Fruit fly (Drosophila melanogaster) whole organism, embryonic: ENCODE measurements around the gene CG15213.

Source experiments
- ATbp ChIP-seq: fragments of 200-800 bp; sonication (Bioruptor generic); optimal IDR thresholded peaks from 2 replicates; lab custom pipeline; 2017; ENCODE audit warnings: missing biosample characterization, mild to moderate bottlenecking, missing genetic modification characterization, missing genetic modification reagents
- Aef1 ChIP-seq: fragments of 200-800 bp; sonication (Bioruptor generic); IDR thresholded peaks from 3 replicates; pipeline ENCODE4 v1.3.6; 2022; ENCODE audit warnings: missing biosample characterization, missing genetic modification characterization
- Asciz ChIP-seq: fragments of 200-800 bp; sonication (Bioruptor generic); optimal IDR thresholded peaks from 2 replicates; lab custom pipeline; 2017; ENCODE audit warnings: missing biosample characterization, mild to moderate bottlenecking, missing genetic modification characterization, missing genetic modification reagents
- Atf-2 ChIP-seq: fragments of 200-800 bp; sonication (Bioruptor generic); optimal IDR thresholded peaks from 2 replicates; lab custom pipeline; 2016; ENCODE audit warnings: missing biosample characterization, missing genetic modification characterization
- B-H2 ChIP-seq: fragments of 200-800 bp; sonication (Bioruptor generic); optimal IDR thresholded peaks from 2 replicates; lab custom pipeline; 2018; ENCODE audit warnings: missing biosample characterization, mild to moderate bottlenecking, missing genetic modification characterization
- BtbVII ChIP-seq: fragments of 200-800 bp; sonication (Bioruptor generic); optimal IDR thresholded peaks from 3 replicates; lab custom pipeline; 2017; ENCODE audit warnings: missing biosample characterization, mild to moderate bottlenecking, missing genetic modification characterization
- CG10462 ChIP-seq: fragments of 200-800 bp; sonication (Bioruptor generic); optimal IDR thresholded peaks from 2 replicates; lab custom pipeline; 2016; ENCODE audit warnings: missing biosample characterization, missing genetic modification characterization
- CG12155 ChIP-seq: fragments of 200-800 bp; sonication (Bioruptor generic); optimal IDR thresholded peaks from 3 replicates; lab custom pipeline; 2016; ENCODE audit warnings: missing biosample characterization, missing genetic modification characterization
- CG12769 ChIP-seq: fragments of 200-800 bp; sonication (Bioruptor generic); optimal IDR thresholded peaks from 2 replicates; lab custom pipeline; 2019; ENCODE audit warnings: missing biosample characterization, mild to moderate bottlenecking, missing genetic modification characterization, moderate library complexity
- CG14965 ChIP-seq: fragments of 200-800 bp; sonication (Bioruptor generic); optimal IDR thresholded peaks from 2 replicates; lab custom pipeline; 2016; ENCODE audit warnings: missing biosample characterization, missing genetic modification characterization, borderline replicate concordance
- CG1529 ChIP-seq: fragments of 200-800 bp; sonication (Bioruptor generic); optimal IDR thresholded peaks from 3 replicates; lab custom pipeline; 2018; ENCODE audit warnings: missing biosample characterization, missing genetic modification characterization
- CG15514 ChIP-seq: fragments of 200-800 bp; sonication (Bioruptor generic); optimal IDR thresholded peaks from 3 replicates; lab custom pipeline; 2017; ENCODE audit warnings: missing biosample characterization, missing genetic modification characterization, mild to moderate bottlenecking, moderate library complexity, missing genetic modification reagents
- CG1602 ChIP-seq: fragments of 200-800 bp; sonication (Bioruptor generic); optimal IDR thresholded peaks from 3 replicates; lab custom pipeline; 2016; ENCODE audit warnings: missing biosample characterization, missing genetic modification characterization
- CG17186 ChIP-seq: fragments of 200-800 bp; sonication (Bioruptor generic); optimal IDR thresholded peaks from 3 replicates; lab custom pipeline; 2017; ENCODE audit warnings: missing biosample characterization, missing genetic modification reagents, missing genetic modification characterization
- CG17385 ChIP-seq: fragments of 200-800 bp; sonication (Bioruptor generic); optimal IDR thresholded peaks from 3 replicates; lab custom pipeline; 2018; ENCODE audit warnings: missing biosample characterization, mild to moderate bottlenecking, missing genetic modification characterization
- CG17912 ChIP-seq: fragments of 200-800 bp; sonication (Bioruptor generic); optimal IDR thresholded peaks from 2 replicates; lab custom pipeline; 2018; ENCODE audit warnings: missing biosample characterization, mild to moderate bottlenecking, missing genetic modification characterization
- CG1832 ChIP-seq: fragments of 200-800 bp; sonication (Bioruptor generic); optimal IDR thresholded peaks from 2 replicates; lab custom pipeline; 2017; ENCODE audit warnings: missing biosample characterization, mild to moderate bottlenecking, missing genetic modification characterization, inconsistent platforms
- CG4404 ChIP-seq: fragments of 200-800 bp; sonication (Bioruptor generic); IDR thresholded peaks from 2 replicates; pipeline ENCODE4 v1.3.6; 2022; ENCODE audit warnings: missing biosample characterization, missing genetic modification characterization
- CG4617 ChIP-seq: fragments of 200-800 bp; sonication (Bioruptor generic); optimal IDR thresholded peaks from 3 replicates; lab custom pipeline; 2016; ENCODE audit warnings: missing biosample characterization, missing genetic modification characterization, borderline replicate concordance
- CG5953 ChIP-seq: fragments of 200-800 bp; sonication (Bioruptor generic); IDR thresholded peaks from 2 replicates; pipeline ENCODE4 v1.3.6; 2022; ENCODE audit warnings: missing biosample characterization, missing genetic modification characterization
- CG6765 ChIP-seq: fragments of 200-800 bp; sonication (Bioruptor generic); optimal IDR thresholded peaks from 3 replicates; lab custom pipeline; 2017; ENCODE audit warnings: missing biosample characterization, mild to moderate bottlenecking, missing genetic modification characterization
- CG8478 ChIP-seq: fragments of >200 bp; optimal IDR thresholded peaks from 2 replicates; lab custom pipeline; 2018
- CG9876 ChIP-seq: fragments of 200-800 bp; sonication (Bioruptor generic); optimal IDR thresholded peaks from 2 replicates; lab custom pipeline; 2016; ENCODE audit warnings: missing biosample characterization, missing genetic modification characterization
- D19B ChIP-seq: fragments of 200-800 bp; sonication (Bioruptor generic); optimal IDR thresholded peaks from 2 replicates; lab custom pipeline; 2017; ENCODE audit warnings: missing biosample characterization, mild to moderate bottlenecking, missing genetic modification characterization
- Hand ChIP-seq: fragments of 200-800 bp; sonication (Bioruptor generic); optimal IDR thresholded peaks from 2 replicates; lab custom pipeline; 2017; ENCODE audit warnings: mild to moderate bottlenecking, missing biosample characterization, missing genetic modification reagents, missing genetic modification characterization
- Hr78 ChIP-seq, 2 experiments: fragments of 200-800 bp in 1 of 2; fragments of >200 bp in 1 of 2; sonication (Bioruptor generic) in 1 of 2; optimal IDR thresholded peaks; 2 replicates each; lab custom pipeline; 2017 to 2019; ENCODE audit warnings: missing biosample characterization in 2 of 2, missing genetic modification characterization in 2 of 2, mild to moderate bottlenecking in 1 of 2, moderate library complexity in 1 of 2
- Jarid2 ChIP-seq: fragments of 200-800 bp; sonication (Bioruptor generic); optimal IDR thresholded peaks from 3 replicates; lab custom pipeline; 2017; ENCODE audit warnings: mild to moderate bottlenecking, missing biosample characterization, missing genetic modification reagents, missing genetic modification characterization
- PHDP ChIP-seq: fragments of 200-800 bp; sonication (Bioruptor generic); optimal IDR thresholded peaks from 3 replicates; lab custom pipeline; 2018; ENCODE audit warnings: missing biosample characterization, mild to moderate bottlenecking, missing genetic modification characterization, moderate library complexity
- Poxn ChIP-seq: fragments of 200-800 bp; sonication (Bioruptor generic); IDR thresholded peaks from 2 replicates; pipeline ENCODE4 v1.3.6; 2022; ENCODE audit warnings: missing biosample characterization, missing genetic modification characterization
- Ptx1 ChIP-seq: fragments of 200-800 bp; sonication (Bioruptor generic); IDR thresholded peaks from 2 replicates; pipeline ENCODE4 v1.3.6; 2022; ENCODE audit warnings: missing biosample characterization, missing genetic modification characterization
- Sry-δ ChIP-seq: fragments of 200-800 bp; sonication (Bioruptor generic); optimal IDR thresholded peaks from 2 replicates; lab custom pipeline; 2016; ENCODE audit warnings: missing biosample characterization, missing genetic modification characterization
- TFAM ChIP-seq: fragments of 200-800 bp; sonication (Bioruptor generic); optimal IDR thresholded peaks from 2 replicates; lab custom pipeline; 2017; ENCODE audit warnings: missing biosample characterization, missing genetic modification characterization, inconsistent platforms
- YL-1 ChIP-seq: fragments of 200-800 bp; sonication (Bioruptor generic); optimal IDR thresholded peaks from 3 replicates; lab custom pipeline; 2017; ENCODE audit warnings: missing biosample characterization, mild to moderate bottlenecking, missing genetic modification characterization
- ab ChIP-seq: fragments of 200-800 bp; sonication (Bioruptor generic); optimal IDR thresholded peaks from 2 replicates; lab custom pipeline; 2016; ENCODE audit warnings: missing biosample characterization, missing genetic modification characterization
- aop ChIP-seq: fragments of 200-800 bp; sonication (Bioruptor generic); IDR thresholded peaks from 2 replicates; pipeline ENCODE4 v1.3.6; 2022; ENCODE audit warnings: missing biosample characterization, missing genetic modification characterization
- bcd ChIP-seq: fragments of 200-800 bp; sonication (Bioruptor generic); optimal IDR thresholded peaks from 2 replicates; lab custom pipeline; 2017; ENCODE audit warnings: missing biosample characterization, mild to moderate bottlenecking, missing genetic modification characterization
- cato ChIP-seq: fragments of 200-800 bp; sonication (Bioruptor generic); optimal IDR thresholded peaks from 2 replicates; lab custom pipeline; 2016; ENCODE audit warnings: missing biosample characterization, missing genetic modification characterization, borderline replicate concordance
- gcm ChIP-seq: fragments of 200-800 bp; sonication (Bioruptor generic); optimal IDR thresholded peaks from 2 replicates; lab custom pipeline; 2019; ENCODE audit warnings: missing biosample characterization, mild to moderate bottlenecking, missing genetic modification characterization, moderate library complexity
- hb ChIP-seq: fragments of 200-800 bp; sonication (Bioruptor generic); IDR thresholded peaks from 3 replicates; pipeline ENCODE4 v1.3.6; 2022; ENCODE audit warnings: missing biosample characterization, missing genetic modification characterization; ENCODE audit not compliant: partially characterized antibody
- jumu ChIP-seq: fragments of 200-800 bp; sonication (Bioruptor generic); optimal IDR thresholded peaks from 3 replicates; lab custom pipeline; 2016; ENCODE audit warnings: missing biosample characterization, missing genetic modification characterization
- maf-S ChIP-seq: fragments of 200-800 bp; sonication (Bioruptor generic); optimal IDR thresholded peaks from 2 replicates; lab custom pipeline; 2016; ENCODE audit warnings: missing biosample characterization, missing genetic modification characterization
- oc ChIP-seq: fragments of 200-800 bp; sonication (Bioruptor generic); optimal IDR thresholded peaks from 2 replicates; lab custom pipeline; 2018; ENCODE audit warnings: missing biosample characterization, mild to moderate bottlenecking, missing genetic modification characterization, moderate library complexity
- onecut ChIP-seq: fragments of 200-800 bp; sonication (Bioruptor generic); IDR thresholded peaks from 2 replicates; pipeline ENCODE4 v1.3.6; 2022; ENCODE audit warnings: missing biosample characterization, missing genetic modification characterization
- pnt ChIP-seq: fragments of 200-800 bp; sonication (Bioruptor generic); optimal IDR thresholded peaks from 3 replicates; lab custom pipeline; 2016; ENCODE audit warnings: missing biosample characterization, missing genetic modification characterization
- sima ChIP-seq: fragments of 200-800 bp; sonication (Bioruptor generic); optimal IDR thresholded peaks from 2 replicates; lab custom pipeline; 2016; ENCODE audit warnings: missing biosample characterization, missing genetic modification characterization
- so ChIP-seq: fragments of 200-800 bp; sonication (Bioruptor generic); IDR thresholded peaks from 3 replicates; pipeline ENCODE4 v1.3.6; 2022; ENCODE audit warnings: missing biosample characterization, missing genetic modification characterization
- sr ChIP-seq: fragments of 200-800 bp; sonication (Bioruptor generic); IDR thresholded peaks from 3 replicates; pipeline ENCODE4 v1.3.6; 2022; ENCODE audit warnings: missing biosample characterization, missing genetic modification characterization
- ttk ChIP-seq: fragments of 200-800 bp; sonication (Bioruptor generic); IDR thresholded peaks from 2 replicates; pipeline ENCODE4 v2.1.2; 2022; ENCODE audit warnings: missing biosample characterization, missing genetic modification characterization
- zfh1 ChIP-seq: fragments of 200-800 bp; sonication (Bioruptor generic); IDR thresholded peaks from 3 replicates; pipeline ENCODE4 v1.3.6; 2022; ENCODE audit warnings: missing biosample characterization, missing genetic modification characterization

The CG15213 gene

dm6 chr3L:5154917-5155613, 22.0 kb upstream of the CG15213 start (continued):
- TF ChIP-seq onecut (GFP tag; lab: Robert Waterston, UW) (peak; percentile 77), sima (GFP tag; lab: Kevin White, UChicago) (peak; percentile 7), sr (no peak), hb (GFP tag; lab: Robert Waterston, UW) (no peak), CG9876 (GFP tag; lab: Kevin White, UChicago) (peak; percentile 35), CG1602 (peak; percentile 51), CG1832 (no peak), pnt (GFP tag; lab: Kevin White, UChicago) (peak; percentile 71), CG10462 (GFP tag; lab: Kevin White, UChicago) (peak; percentile 36), Hand (GFP tag; lab: Kevin White, UChicago) (peak; percentile 84), so (GFP tag; lab: Robert Waterston, UW) (peak; percentile 82; the same call in 2 of the 3 replicates), CG17385 (peak; percentile 70), BtbVII (peak; percentile 68), CG6765 (GFP tag; lab: Kevin White, UChicago) (peak; percentile 18), PHDP (tag; lab: Kevin White, UChicago) (peak; percentile 77), B-H2 (GFP tag; lab: Kevin White, UChicago) (peak; percentile 69), CG17912 (GFP tag; lab: Kevin White, UChicago) (no peak)
- TF ChIP-seq, all 482 proteins: peak for 309

- TF ChIP-seq TFAM (GFP tag; lab: Kevin White, UChicago) (no peak), CG4404 (GFP tag; lab: Robert Waterston, UW) (peak; percentile 36; the same call in 1 of the 2 replicates), oc (tag; lab: Kevin White, UChicago) (no peak), ATbp (GFP tag; lab: Kevin White, UChicago) (no peak), maf-S (GFP tag; lab: Kevin White, UChicago) (peak; percentile 16), CG5953 (no peak), aop (GFP tag; lab: Robert Waterston, UW) (no peak), CG4617 (GFP tag; lab: Kevin White, UChicago) (peak; percentile 42), Jarid2 (GFP tag; lab: Kevin White, UChicago) (peak; percentile 51), Aef1 (GFP tag; lab: Robert Waterston, UW) (peak; percentile 22; the same call in 1 of the 3 replicates), ab (GFP tag; lab: Kevin White, UChicago) (no peak), CG1529 (no peak), ttk (GFP tag; lab: Robert Waterston, UW) (no peak), CG14965 (no peak), gcm (GFP tag; lab: Kevin White, UChicago) (no peak), CG17186 (GFP tag; lab: Kevin White, UChicago) (no peak), CG12155 (GFP tag; lab: Kevin White, UChicago) (peak; percentile 13), cato (GFP tag; lab: Kevin White, UChicago) (no peak), Sry-δ (peak; percentile 41), D19B (GFP tag; lab: Kevin White, UChicago) (no peak), Asciz (no peak), Atf-2 (no peak), CG8478 (no peak), CG12769 (no peak), Ptx1 (peak; percentile 55), so (GFP tag; lab: Robert Waterston, UW) (no peak), Poxn (GFP tag; lab: Robert Waterston, UW) (no peak), Hr78 (GFP tag; optimal IDR thresholded peaks at IDR 0.05; lab: Kevin White, UChicago) (no peak), YL-1 (GFP tag; lab: Kevin White, UChicago) (peak; percentile 96), jumu (GFP tag; lab: Kevin White, UChicago) (no peak), bcd (GFP tag; lab: Kevin White, UChicago) (peak; percentile 48), zfh1 (no peak), CG15514 (peak; percentile 34)
Measured at dm6 chr3L:5152354-5152806, 19.4 kb upstream of the CG15213 start, which contains the start of the genes Gen and Srp54k. Gene Gen (minus strand): TSS chr3L:5152376. Gene Srp54k (plus strand): TSS chr3L:5152678.
